Fruit fly (Drosophila melanogaster) whole organism, adult: ENCODE data around the gene cutlet.

ENCODE experiments used
- CG11617 ChIP-seq: fragments of 200-800 bp; sonication (Bioruptor generic); optimal IDR thresholded peaks from 2 replicates; lab custom pipeline; 2017; ENCODE audit warnings: mild to moderate bottlenecking, missing biosample characterization, missing genetic modification reagents, missing genetic modification characterization
- CG14711 ChIP-seq: fragments of 200-800 bp; sonication (Bioruptor generic); optimal IDR thresholded peaks from 2 replicates; lab custom pipeline; 2018; ENCODE audit warnings: missing biosample characterization, mild to moderate bottlenecking, missing genetic modification characterization, moderate library complexity
- CG1620 ChIP-seq: fragments of 200-800 bp; sonication (Bioruptor generic); optimal IDR thresholded peaks from 2 replicates; lab custom pipeline; 2016; ENCODE audit warnings: missing biosample characterization, missing genetic modification characterization
- CG7045 ChIP-seq: fragments of 200-800 bp; sonication (Bioruptor generic); optimal IDR thresholded peaks from 2 replicates; lab custom pipeline; 2017; ENCODE audit warnings: missing biosample characterization, mild to moderate bottlenecking, missing genetic modification characterization
- CG7101 ChIP-seq: fragments of 200-800 bp; sonication (Bioruptor generic); optimal IDR thresholded peaks from 2 replicates; lab custom pipeline; 2018; ENCODE audit warnings: missing biosample characterization, mild to moderate bottlenecking, missing genetic modification characterization, moderate library complexity
- Clk ChIP-seq: fragments of 200-800 bp; sonication (Bioruptor generic); optimal IDR thresholded peaks from 2 replicates; lab custom pipeline; 2017; ENCODE audit warnings: missing biosample characterization, missing genetic modification characterization
- Mnt ChIP-seq: fragments of 200-800 bp; sonication (Bioruptor generic); optimal IDR thresholded peaks from 2 replicates; lab custom pipeline; 2016; ENCODE audit warnings: missing biosample characterization, mild to moderate bottlenecking, missing genetic modification characterization
- bab1 ChIP-seq: fragments of 200-800 bp; sonication (Bioruptor generic); optimal IDR thresholded peaks from 3 replicates; lab custom pipeline; 2019; ENCODE audit warnings: missing biosample characterization, mild to moderate bottlenecking, missing genetic modification characterization, moderate library complexity
- cnc ChIP-seq, 2 experiments: fragments of >200 bp; optimal IDR thresholded peaks; 2 replicates each; lab custom pipeline; 2017
- kay ChIP-seq: fragments of 200-800 bp; sonication (Bioruptor generic); peaks from one replicate; lab custom pipeline; 2016; ENCODE audit warnings: missing biosample characterization, missing genetic modification characterization, borderline replicate concordance
- ovo ChIP-seq: fragments of 200-800 bp; sonication (Bioruptor generic); optimal IDR thresholded peaks from 2 replicates; lab custom pipeline; 2016; ENCODE audit warnings: missing biosample characterization, missing genetic modification characterization
- pad ChIP-seq: fragments of 200-800 bp; sonication (Bioruptor generic); optimal IDR thresholded peaks from 3 replicates; lab custom pipeline; 2017; ENCODE audit warnings: missing biosample characterization, missing genetic modification characterization, mild to moderate bottlenecking, moderate library complexity, missing genetic modification reagents

- TF ChIP-seq cnc (optimal IDR thresholded peaks at IDR 0.05; lab: Kevin White, UChicago) (no peak), CG7045 (no peak), CG1620 (GFP tag; lab: Kevin White, UChicago) (no peak), CG14711 (tag; lab: Kevin White, UChicago) (no peak), pad (GFP tag; lab: Kevin White, UChicago) (no peak), Clk (GFP tag; lab: Kevin White, UChicago) (no peak), CG7101 (tag; lab: Kevin White, UChicago) (no peak), CG11617 (GFP tag; lab: Kevin White, UChicago) (no peak), kay (GFP tag; lab: Kevin White, UChicago) (no peak), ovo (GFP tag; lab: Kevin White, UChicago) (no peak), bab1 (GFP tag; lab: Kevin White, UChicago) (no peak), Mnt (GFP tag; lab: Kevin White, UChicago) (no peak)
These were observed 15.1 kb downstream of the cutlet start, which contains the start of gene IM33 for dm6 chr2L:3696438-3696837.
